Worm (Caenorhabditis elegans) whole organism, late embryonic: ENCODE data around the gene ceh-92.

Experiments used
- C38D4.7 ChIP-seq: fragments of 200-800 bp; sonication (Bioruptor generic); optimal IDR thresholded peaks from 2 replicates; lab custom pipeline; 2018; ENCODE audit warnings: mild to moderate bottlenecking, missing genetic modification characterization, moderate library complexity, missing compliant biosample characterization
- F13H6.1 ChIP-seq: sonication (generic microtip); optimal IDR thresholded peaks from 2 replicates; lab custom pipeline; 2016; ENCODE audit warnings: missing genetic modification characterization, missing compliant biosample characterization
- Y22D7AL.16 ChIP-seq: sonication (generic microtip); optimal IDR thresholded peaks from 2 replicates; lab custom pipeline; 2016; ENCODE audit warnings: missing genetic modification characterization, missing compliant biosample characterization
- ama-1 ChIP-seq: fragments of 150-350 bp; optimal IDR thresholded peaks from 2 replicates; lab custom pipeline; 2014
- ceh-14 ChIP-seq: sonication (generic microtip); optimal IDR thresholded peaks from 2 replicates; lab custom pipeline; 2016; ENCODE audit warnings: missing genotype, missing genetic modification characterization, missing compliant biosample characterization
- ceh-18 ChIP-seq: sonication (generic microtip); optimal IDR thresholded peaks from 2 replicates; lab custom pipeline; 2016; ENCODE audit warnings: missing genetic modification characterization, missing compliant biosample characterization
- ceh-19 ChIP-seq: fragments of 200-800 bp; sonication (Bioruptor generic); optimal IDR thresholded peaks from 2 replicates; lab custom pipeline; 2018; ENCODE audit warnings: mild to moderate bottlenecking, missing genetic modification characterization, missing compliant biosample characterization
- ceh-2 ChIP-seq: sonication (generic microtip); optimal IDR thresholded peaks from 2 replicates; lab custom pipeline; 2016; ENCODE audit warnings: missing genotype, missing genetic modification characterization, missing compliant biosample characterization
- ceh-22 ChIP-seq: sonication (generic microtip); optimal IDR thresholded peaks from 2 replicates; lab custom pipeline; 2017; ENCODE audit warnings: missing biosample characterization, missing genetic modification characterization
- ceh-24 ChIP-seq: sonication (generic microtip); optimal IDR thresholded peaks from 2 replicates; lab custom pipeline; 2016; ENCODE audit warnings: mild to moderate bottlenecking, missing genetic modification characterization, missing compliant biosample characterization
- ceh-30 ChIP-seq: fragments of 150-350 bp; optimal IDR thresholded peaks from 2 replicates; lab custom pipeline; 2014; ENCODE audit warnings: missing biosample characterization, missing genetic modification characterization
- ceh-45 ChIP-seq: fragments of 200-800 bp; sonication (Bioruptor generic); IDR thresholded peaks from 2 replicates; pipeline ENCODE4 v1.3.6; 2022; ENCODE audit warnings: missing genetic modification reagents, missing genetic modification characterization, missing compliant biosample characterization
- ceh-9 ChIP-seq: sonication (generic microtip); optimal IDR thresholded peaks from 2 replicates; lab custom pipeline; 2016; ENCODE audit warnings: mild to moderate bottlenecking, missing genetic modification characterization, inconsistent platforms, missing compliant biosample characterization
- dve-1 ChIP-seq: sonication (generic microtip); optimal IDR thresholded peaks from 2 replicates; lab custom pipeline; 2017; ENCODE audit warnings: antibody characterized with exemption, mild to moderate bottlenecking, missing genetic modification characterization, missing compliant biosample characterization
- elt-2 ChIP-seq: sonication (generic microtip); optimal IDR thresholded peaks from 2 replicates; lab custom pipeline; 2016; ENCODE audit warnings: missing genetic modification reagents, missing genetic modification characterization, missing compliant biosample characterization
- ets-4 ChIP-seq: sonication (generic microtip); optimal IDR thresholded peaks from 2 replicates; lab custom pipeline; 2016; ENCODE audit warnings: missing genetic modification characterization, missing compliant biosample characterization
- eyg-1 ChIP-seq: sonication (generic microtip); optimal IDR thresholded peaks from 2 replicates; lab custom pipeline; 2016; ENCODE audit warnings: missing genotype, missing genetic modification characterization, missing compliant biosample characterization
- fkh-6 ChIP-seq: sonication (generic microtip); optimal IDR thresholded peaks from 2 replicates; lab custom pipeline; 2016; ENCODE audit warnings: missing genetic modification characterization, missing compliant biosample characterization
- hlh-13 ChIP-seq: fragments of 200-800 bp; sonication (Bioruptor generic); optimal IDR thresholded peaks from 2 replicates; lab custom pipeline; 2018; ENCODE audit warnings: mild to moderate bottlenecking, missing genetic modification characterization, missing compliant biosample characterization
- lim-6 ChIP-seq: sonication (generic microtip); optimal IDR thresholded peaks from 2 replicates; lab custom pipeline; 2016; ENCODE audit warnings: missing genetic modification characterization, missing compliant biosample characterization
- madf-2 ChIP-seq: sonication (generic microtip); optimal IDR thresholded peaks from 2 replicates; lab custom pipeline; 2017; ENCODE audit warnings: missing genetic modification characterization, missing compliant biosample characterization
- mec-3 ChIP-seq: sonication (generic microtip); optimal IDR thresholded peaks from 2 replicates; lab custom pipeline; 2016; ENCODE audit warnings: borderline replicate concordance, missing genetic modification characterization, missing compliant biosample characterization
- nhr-11 ChIP-seq: fragments of 150-350 bp; optimal IDR thresholded peaks from 2 replicates; lab custom pipeline; 2014; ENCODE audit warnings: missing biosample characterization, missing genetic modification characterization
- pag-3 ChIP-seq: sonication (generic microtip); optimal IDR thresholded peaks from 2 replicates; lab custom pipeline; 2016; ENCODE audit warnings: missing compliant biosample characterization, missing genetic modification characterization, borderline replicate concordance
- pax-1 ChIP-seq: fragments of 150-350 bp; optimal IDR thresholded peaks from 2 replicates; lab custom pipeline; 2014; ENCODE audit warnings: missing biosample characterization, missing genetic modification characterization
- pros-1 ChIP-seq: fragments of 150-350 bp; optimal IDR thresholded peaks from 2 replicates; lab custom pipeline; 2014; ENCODE audit warnings: missing biosample characterization, missing genetic modification reagents, missing genetic modification characterization
- ref-2 ChIP-seq: sonication (generic microtip); optimal IDR thresholded peaks from 2 replicates; lab custom pipeline; 2016; ENCODE audit warnings: missing genetic modification characterization, missing compliant biosample characterization
- rnt-1 ChIP-seq: sonication (generic microtip); optimal IDR thresholded peaks from 2 replicates; lab custom pipeline; 2016; ENCODE audit warnings: missing genetic modification characterization, missing compliant biosample characterization
- sox-2 ChIP-seq: fragments of 200-800 bp; sonication (Bioruptor generic); IDR thresholded peaks from 2 replicates; pipeline ENCODE4 v1.3.6; 2022; ENCODE audit warnings: missing genetic modification reagents, missing genetic modification characterization, missing compliant biosample characterization
- sox-4 ChIP-seq: sonication (generic microtip); optimal IDR thresholded peaks from 2 replicates; lab custom pipeline; 2017; ENCODE audit warnings: mild to moderate bottlenecking, missing genetic modification characterization, inconsistent platforms, missing compliant biosample characterization
- tbx-7 ChIP-seq: sonication (generic microtip); optimal IDR thresholded peaks from 2 replicates; lab custom pipeline; 2016; ENCODE audit warnings: missing genotype, missing genetic modification characterization, missing compliant biosample characterization
- ttx-3 ChIP-seq: sonication (generic microtip); optimal IDR thresholded peaks from 2 replicates; lab custom pipeline; 2016; ENCODE audit warnings: missing genetic modification reagents, missing genetic modification characterization, missing compliant biosample characterization
- unc-3 ChIP-seq, 2 experiments: fragments of 200-800 bp in 1 of 2; sonication (Bioruptor generic) in 1 of 2; sonication (generic microtip) in 1 of 2; conservative IDR thresholded peaks in 1 of 2; optimal IDR thresholded peaks in 1 of 2; 2 replicates each; pipeline versions ENCODE4 v1.3.6 to Lab custom; 2016 to 2022; ENCODE audit warnings: missing compliant biosample characterization in 2 of 2, missing genetic modification characterization in 2 of 2, missing genetic modification reagents in 1 of 2
- unc-86 ChIP-seq: sonication (generic microtip); optimal IDR thresholded peaks from 2 replicates; lab custom pipeline; 2016; ENCODE audit warnings: missing genetic modification characterization, missing compliant biosample characterization
- zip-5 ChIP-seq: sonication (generic microtip); optimal IDR thresholded peaks from 2 replicates; lab custom pipeline; 2016; ENCODE audit warnings: missing genetic modification characterization, missing compliant biosample characterization
- ztf-16 ChIP-seq: sonication (generic microtip); optimal IDR thresholded peaks from 2 replicates; lab custom pipeline; 2017; ENCODE audit warnings: missing genetic modification characterization, missing compliant biosample characterization

The ceh-92 gene

ce11 chrIII:11627631-11628030, 46.2 kb downstream of the ceh-92 start:
- TF ChIP-seq ceh-45 (GFP tag; lab: Robert Waterston, UW) = no peak
- peak; percentile 30 for TF ChIP-seq mec-3
- TF ChIP-seq madf-2 (tag; lab: Kevin White, UChicago) = no peak
- TF ChIP-seq ceh-9 (tag; lab: Kevin White, UChicago) = no peak
- TF ChIP-seq sox-2 = no peak

DNA sequence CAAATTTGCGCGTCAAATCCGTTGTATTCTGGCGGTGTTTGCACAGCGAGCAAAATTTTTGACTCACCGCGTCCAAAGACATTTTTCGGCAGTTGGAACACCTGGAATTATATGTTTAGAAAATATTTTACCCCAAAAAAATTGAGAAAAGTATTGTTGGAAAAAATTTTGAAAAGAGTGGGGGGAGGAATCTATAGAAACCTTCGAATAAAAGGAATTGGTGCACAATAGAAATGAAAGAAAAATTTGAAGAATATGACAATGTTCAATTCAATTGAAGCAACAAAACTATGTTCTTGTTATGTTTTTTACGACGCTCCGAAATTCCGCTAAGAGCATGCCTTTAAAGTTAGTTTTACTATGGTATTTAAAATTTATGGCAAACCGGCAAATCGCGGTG, 48.0 kb downstream of the ceh-92 start, which contains the start of gene Y66A7A.7:
Gene Y66A7A.7, minus strand, starts transcription at position 101 of the 400 bp plus-strand sequence.
- TF ChIP-seq ceh-19 (no peak), F13H6.1 (tag; lab: Kevin White, UChicago) (no peak), pax-1 (no peak), ref-2 (tag; lab: Kevin White, UChicago) (no peak), nhr-11 (tag; lab: Kevin White, UChicago) (no peak), pros-1 (tag; lab: Kevin White, UChicago) (no peak), eyg-1 (tag; lab: Kevin White, UChicago) (no peak), C38D4.7 (GFP tag; lab: Kevin White, UChicago) (no peak), tbx-7 (no peak), ceh-14 (no peak), unc-86 (tag; lab: Kevin White, UChicago) (no peak)

ce11 chrIII:11631111-11631510, 49.7 kb downstream of the ceh-92 start:
- no peak for TF ChIP-seq unc-3 (GFP tag; conservative IDR thresholded peaks at IDR 0.05; lab: Robert Waterston, UW)
- no peak for TF ChIP-seq unc-3 (tag; optimal IDR thresholded peaks at IDR 0.05; lab: Kevin White, UChicago)
- TF ChIP-seq ceh-14 = no peak
- TF ChIP-seq, all 69 proteins: peak for 0

DNA sequence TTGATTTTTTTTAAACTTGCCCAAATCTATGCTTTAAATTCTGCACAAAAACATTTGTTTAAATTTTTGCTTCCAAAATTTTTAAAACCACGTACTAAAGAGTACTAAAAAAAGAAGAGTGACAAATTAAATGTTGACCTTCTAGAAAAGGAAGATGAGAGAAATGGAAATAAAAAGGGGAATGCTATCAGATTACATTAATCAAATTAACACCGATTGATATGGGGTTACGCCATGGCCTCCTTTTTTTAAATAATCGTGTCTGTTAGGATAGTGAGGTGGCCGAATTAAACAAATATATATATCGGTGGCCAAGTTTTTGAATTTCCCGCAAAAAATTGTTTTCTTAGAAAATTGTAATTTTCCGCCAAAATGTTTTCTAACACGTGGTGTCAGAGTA, 51.0 kb downstream of the ceh-92 start:
- no peak for TF ChIP-seq pag-3 (tag; lab: Kevin White, UChicago)
- TF ChIP-seq hlh-13 (GFP tag; lab: Kevin White, UChicago) = no peak
- TF ChIP-seq sox-4 (tag; lab: Kevin White, UChicago) = no peak
- TF ChIP-seq ceh-45 (GFP tag; lab: Robert Waterston, UW) = no peak
- TF ChIP-seq ttx-3 = no peak
- no peak for TF ChIP-seq pros-1 (tag; lab: Kevin White, UChicago)
- TF ChIP-seq ceh-24 (tag; lab: Kevin White, UChicago) = no peak
- TF ChIP-seq madf-2 (tag; lab: Kevin White, UChicago) = no peak
- TF ChIP-seq F13H6.1 (tag; lab: Kevin White, UChicago) = no peak
- no peak for TF ChIP-seq elt-2
- TF ChIP-seq ets-4 (tag; lab: Kevin White, UChicago) = no peak
- no peak for TF ChIP-seq unc-86 (tag; lab: Kevin White, UChicago)
- no peak for TF ChIP-seq ama-1 (lab: Kevin White, UChicago)
- no peak for TF ChIP-seq ceh-2 (tag; lab: Kevin White, UChicago)
- TF ChIP-seq ceh-22 (tag; lab: Kevin White, UChicago) = no peak
- TF ChIP-seq ceh-18 (tag; lab: Kevin White, UChicago) = no peak
- TF ChIP-seq lim-6 = no peak
- TF ChIP-seq, all 69 proteins: peak for 0

- no peak for TF ChIP-seq zip-5 (tag; lab: Kevin White, UChicago)
- no peak for TF ChIP-seq ceh-14
- no peak for TF ChIP-seq fkh-6 (tag; lab: Kevin White, UChicago)
- TF ChIP-seq eyg-1 (tag; lab: Kevin White, UChicago) = no peak
- no peak for TF ChIP-seq rnt-1 (tag; lab: Kevin White, UChicago)
Observed at ce11 chrIII:11633444-11633843, 52.0 kb downstream of the ceh-92 start.

DNA sequence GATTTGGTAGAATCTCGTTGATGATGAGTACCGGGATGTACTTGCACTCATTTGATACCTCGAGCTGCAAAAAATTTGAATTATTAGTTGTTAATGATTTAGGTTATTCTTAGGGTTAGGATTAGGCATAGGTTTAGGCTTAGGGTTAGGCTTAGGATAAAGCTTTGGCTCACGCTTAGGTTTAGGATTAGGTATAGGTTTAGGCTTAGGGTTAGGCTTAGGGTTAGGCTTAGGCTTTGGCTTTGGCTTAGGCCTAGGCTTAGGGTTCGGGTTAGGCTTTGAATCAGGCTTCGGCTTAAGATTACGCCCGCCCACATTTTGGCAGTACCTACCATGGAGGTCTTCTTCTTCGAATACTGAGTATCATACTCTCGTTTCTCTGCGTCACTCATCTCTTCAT, 53.6 kb downstream of the ceh-92 start:
- TF ChIP-seq F13H6.1 (tag; lab: Kevin White, UChicago) (no peak), ztf-16 (tag; lab: Kevin White, UChicago) (no peak), ceh-9 (tag; lab: Kevin White, UChicago) (no peak), ceh-30 (no peak), Y22D7AL.16 (tag; lab: Kevin White, UChicago) (no peak), dve-1 (tag; lab: Kevin White, UChicago) (peak; percentile 51)
